Fruit fly (Drosophila melanogaster) whole organism, embryonic: Measurements from ENCODE around the gene CG5715.

ENCODE experiments used
- Asciz ChIP-seq: fragments of 200-800 bp; sonication (Bioruptor generic); optimal IDR thresholded peaks from 2 replicates; lab custom pipeline; 2017; ENCODE audit warnings: missing biosample characterization, mild to moderate bottlenecking, missing genetic modification characterization, missing genetic modification reagents
- C15 ChIP-seq: fragments of 200-800 bp; sonication (Bioruptor generic); IDR thresholded peaks from 3 replicates; pipeline ENCODE4 v1.3.6; 2022; ENCODE audit warnings: missing biosample characterization, missing genetic modification characterization
- CG11093 ChIP-seq: fragments of 200-800 bp; sonication (Bioruptor generic); IDR thresholded peaks from 3 replicates; pipeline ENCODE4 v1.3.6; 2022; ENCODE audit warnings: missing biosample characterization, missing genetic modification characterization
- CG11456 ChIP-seq: fragments of 200-800 bp; sonication (Bioruptor generic); IDR thresholded peaks from 3 replicates; pipeline ENCODE4 v1.3.6; 2022; ENCODE audit warnings: missing biosample characterization, missing genetic modification characterization
- CG13424 ChIP-seq: fragments of 200-800 bp; sonication (Bioruptor generic); optimal IDR thresholded peaks from 2 replicates; lab custom pipeline; 2019; ENCODE audit warnings: missing biosample characterization, mild to moderate bottlenecking, missing genetic modification characterization, moderate library complexity
- CG1529 ChIP-seq: fragments of 200-800 bp; sonication (Bioruptor generic); optimal IDR thresholded peaks from 3 replicates; lab custom pipeline; 2018; ENCODE audit warnings: missing biosample characterization, missing genetic modification characterization
- CG17186 ChIP-seq: fragments of 200-800 bp; sonication (Bioruptor generic); optimal IDR thresholded peaks from 3 replicates; lab custom pipeline; 2017; ENCODE audit warnings: missing biosample characterization, missing genetic modification reagents, missing genetic modification characterization
- CG17328 ChIP-seq: fragments of 200-800 bp; sonication (Bioruptor generic); IDR thresholded peaks from 2 replicates; pipeline ENCODE4 v1.3.6; 2022; ENCODE audit warnings: missing biosample characterization, missing genetic modification characterization
- CG17568 ChIP-seq: fragments of 200-800 bp; sonication (Bioruptor generic); optimal IDR thresholded peaks from 2 replicates; lab custom pipeline; 2018; ENCODE audit warnings: missing biosample characterization, mild to moderate bottlenecking, missing genetic modification characterization, moderate library complexity
- CG3847 ChIP-seq: fragments of 200-800 bp; sonication (Bioruptor generic); IDR thresholded peaks from 2 replicates; pipeline ENCODE4 v1.3.6; 2022; ENCODE audit warnings: missing biosample characterization, missing genetic modification characterization
- CG6254 ChIP-seq: fragments of 200-800 bp; sonication (Bioruptor generic); optimal IDR thresholded peaks from 3 replicates; lab custom pipeline; 2017; ENCODE audit warnings: mild to moderate bottlenecking, missing biosample characterization, missing genetic modification reagents, missing genetic modification characterization
- CG6272 ChIP-seq: fragments of 200-800 bp; sonication (Bioruptor generic); IDR thresholded peaks from 2 replicates; pipeline ENCODE4 v1.3.6; 2022; ENCODE audit warnings: missing biosample characterization, missing genetic modification characterization
- CG9215 ChIP-seq: fragments of 200-800 bp; sonication (Bioruptor generic); IDR thresholded peaks from 2 replicates; pipeline ENCODE4 v1.3.6; 2022; ENCODE audit warnings: missing biosample characterization, missing genetic modification characterization
- CG9727 ChIP-seq: fragments of 200-800 bp; sonication (Bioruptor generic); optimal IDR thresholded peaks from 3 replicates; lab custom pipeline; 2017; ENCODE audit warnings: missing biosample characterization, mild to moderate bottlenecking, missing genetic modification characterization
- CG9932 ChIP-seq: fragments of 200-800 bp; sonication (Bioruptor generic); IDR thresholded peaks from 2 replicates; pipeline ENCODE4 v1.3.6; 2022; ENCODE audit warnings: missing biosample characterization, missing genetic modification characterization
- CTCF ChIP-seq: fragments of 200-800 bp; sonication (Bioruptor generic); optimal IDR thresholded peaks from 2 replicates; lab custom pipeline; 2017; ENCODE audit warnings: missing biosample characterization, mild to moderate bottlenecking, missing genetic modification characterization, moderate library complexity
- D ChIP-seq, 2 experiments: fragments of 200-800 bp in 1 of 2; fragments of >200 bp in 1 of 2; sonication (Bioruptor generic) in 1 of 2; optimal IDR thresholded peaks; 2 replicates in 1 of 2; 3 replicates in 1 of 2; lab custom pipeline; 2017; ENCODE audit warnings: mild to moderate bottlenecking in 1 of 2, missing biosample characterization in 1 of 2, missing genetic modification characterization in 1 of 2, missing genetic modification reagents in 1 of 2
- Dll ChIP-seq: fragments of 200-800 bp; sonication (Bioruptor generic); IDR thresholded peaks from 4 replicates; pipeline ENCODE4 v1.3.6; 2022; ENCODE audit warnings: missing biosample characterization, missing genetic modification characterization; ENCODE audit not compliant: partially characterized antibody
- E2f2 ChIP-seq: fragments of 200-800 bp; sonication (Bioruptor generic); IDR thresholded peaks from 2 replicates; pipeline ENCODE4 v1.3.6; 2022; ENCODE audit warnings: missing biosample characterization, missing genetic modification characterization
- Eip74EF ChIP-seq, 2 experiments: fragments of 200-800 bp in 1 of 2; fragments of >200 bp in 1 of 2; sonication (Bioruptor generic) in 1 of 2; optimal IDR thresholded peaks; 2 replicates each; lab custom pipeline; 2017 to 2019; ENCODE audit warnings: missing biosample characterization in 2 of 2, missing genetic modification characterization in 2 of 2, mild to moderate bottlenecking in 1 of 2, moderate library complexity in 1 of 2
- Elba2 ChIP-seq: fragments of 200-800 bp; sonication (Bioruptor generic); optimal IDR thresholded peaks from 3 replicates; lab custom pipeline; 2016; ENCODE audit warnings: missing biosample characterization, missing genetic modification characterization
- Fer2 ChIP-seq: fragments of 200-800 bp; sonication (Bioruptor generic); optimal IDR thresholded peaks from 2 replicates; lab custom pipeline; 2018; ENCODE audit warnings: missing biosample characterization, mild to moderate bottlenecking, missing genetic modification characterization, moderate library complexity
- HLH4C ChIP-seq: fragments of 200-800 bp; sonication (Bioruptor generic); IDR thresholded peaks from 3 replicates; pipeline ENCODE4 v1.3.6; 2022; ENCODE audit warnings: missing biosample characterization, missing genetic modification characterization; ENCODE audit not compliant: partially characterized antibody
- HmgZ ChIP-seq: fragments of 200-800 bp; sonication (Bioruptor generic); optimal IDR thresholded peaks from 2 replicates; lab custom pipeline; 2018; ENCODE audit warnings: missing biosample characterization, mild to moderate bottlenecking, missing genetic modification characterization
- NC2α ChIP-seq: fragments of 200-800 bp; sonication (Bioruptor generic); optimal IDR thresholded peaks from 2 replicates; lab custom pipeline; 2016; ENCODE audit warnings: missing biosample characterization, missing genetic modification characterization
- Scr ChIP-seq: fragments of 200-800 bp; sonication (Bioruptor generic); IDR thresholded peaks from 2 replicates; pipeline ENCODE4 v1.3.6; 2022; ENCODE audit warnings: missing biosample characterization, missing genetic modification characterization; ENCODE audit not compliant: partially characterized antibody
- YL-1 ChIP-seq: fragments of 200-800 bp; sonication (Bioruptor generic); optimal IDR thresholded peaks from 3 replicates; lab custom pipeline; 2017; ENCODE audit warnings: missing biosample characterization, mild to moderate bottlenecking, missing genetic modification characterization
- ara ChIP-seq: fragments of 200-800 bp; sonication (Bioruptor generic); IDR thresholded peaks from 2 replicates; pipeline ENCODE4 v1.3.6; 2022; ENCODE audit warnings: missing biosample characterization, missing genetic modification characterization
- btn ChIP-seq: fragments of 200-800 bp; sonication (Bioruptor generic); optimal IDR thresholded peaks from 2 replicates; lab custom pipeline; 2016; ENCODE audit warnings: missing biosample characterization, missing genetic modification characterization
- chif ChIP-seq, 2 experiments: fragments of 200-800 bp; sonication (Bioruptor generic); optimal IDR thresholded peaks; 3 replicates each; lab custom pipeline; 2016; ENCODE audit warnings: missing biosample characterization in 2 of 2, missing genetic modification characterization in 2 of 2
- crc ChIP-seq: fragments of 200-800 bp; sonication (Bioruptor generic); optimal IDR thresholded peaks from 2 replicates; lab custom pipeline; 2016; ENCODE audit warnings: missing biosample characterization, missing genetic modification characterization
- cwo ChIP-seq: fragments of 200-800 bp; sonication (Bioruptor generic); optimal IDR thresholded peaks from 3 replicates; lab custom pipeline; 2017; ENCODE audit warnings: missing biosample characterization, missing genetic modification characterization, mild to moderate bottlenecking, moderate library complexity, missing genetic modification reagents
- disco-r ChIP-seq: fragments of 200-800 bp; sonication (Bioruptor generic); optimal IDR thresholded peaks from 2 replicates; lab custom pipeline; 2016; ENCODE audit warnings: missing biosample characterization, missing genetic modification characterization
- ftz-f1 ChIP-seq: fragments of 200-800 bp; sonication (Bioruptor generic); optimal IDR thresholded peaks from 2 replicates; lab custom pipeline; 2016; ENCODE audit warnings: missing biosample characterization, missing genetic modification characterization
- hkb ChIP-seq, 2 experiments: fragments of 200-800 bp in 1 of 2; fragments of >200 bp in 1 of 2; sonication (Bioruptor generic) in 1 of 2; IDR thresholded peaks in 1 of 2; optimal IDR thresholded peaks in 1 of 2; 2 replicates each; pipeline versions ENCODE4 v1.3.6 to Lab custom; 2017 to 2022; ENCODE audit warnings: missing biosample characterization in 1 of 2, missing genetic modification characterization in 1 of 2
- maf-S ChIP-seq: fragments of 200-800 bp; sonication (Bioruptor generic); optimal IDR thresholded peaks from 2 replicates; lab custom pipeline; 2016; ENCODE audit warnings: missing biosample characterization, missing genetic modification characterization
- otp ChIP-seq: fragments of 200-800 bp; sonication (Bioruptor generic); IDR thresholded peaks from 3 replicates; pipeline ENCODE4, ENCODE4 v1.3.6; 2022; ENCODE audit warnings: missing biosample characterization, missing genetic modification characterization
- pnt ChIP-seq: fragments of 200-800 bp; sonication (Bioruptor generic); optimal IDR thresholded peaks from 3 replicates; lab custom pipeline; 2016; ENCODE audit warnings: missing biosample characterization, missing genetic modification characterization
- psq ChIP-seq: fragments of 200-800 bp; sonication (Bioruptor generic); optimal IDR thresholded peaks from 2 replicates; lab custom pipeline; 2017; ENCODE audit warnings: missing biosample characterization, missing genetic modification characterization
- pum ChIP-seq: fragments of 200-800 bp; sonication (Bioruptor generic); optimal IDR thresholded peaks from 2 replicates; lab custom pipeline; 2016; ENCODE audit warnings: missing biosample characterization, missing genetic modification characterization
- shn ChIP-seq: fragments of 200-800 bp; sonication (Bioruptor generic); optimal IDR thresholded peaks from 3 replicates; lab custom pipeline; 2016; ENCODE audit warnings: missing biosample characterization, missing genetic modification characterization
- sr ChIP-seq: fragments of 200-800 bp; sonication (Bioruptor generic); IDR thresholded peaks from 3 replicates; pipeline ENCODE4 v1.3.6; 2022; ENCODE audit warnings: missing biosample characterization, missing genetic modification characterization
- ssp ChIP-seq: fragments of 200-800 bp; sonication (Bioruptor generic); IDR thresholded peaks from 2 replicates; pipeline ENCODE4 v1.3.6; 2022; ENCODE audit warnings: missing biosample characterization, missing genetic modification characterization
- toy ChIP-seq: fragments of 200-800 bp; sonication (Bioruptor generic); IDR thresholded peaks from 2 replicates; pipeline ENCODE4 v1.3.6; 2022; ENCODE audit warnings: missing biosample characterization, missing genetic modification characterization
- tup ChIP-seq: fragments of 200-800 bp; sonication (Bioruptor generic); optimal IDR thresholded peaks from 2 replicates; lab custom pipeline; 2016; ENCODE audit warnings: missing biosample characterization, mild to moderate bottlenecking, missing genetic modification characterization, moderate library complexity
- vnd ChIP-seq: fragments of 200-800 bp; sonication (Bioruptor generic); IDR thresholded peaks from 3 replicates; pipeline ENCODE4 v1.3.6; 2022; ENCODE audit warnings: missing biosample characterization, missing genetic modification characterization; ENCODE audit not compliant: partially characterized antibody
- wor ChIP-seq: fragments of 200-800 bp; sonication (Bioruptor generic); IDR thresholded peaks from 2 replicates; pipeline ENCODE4 v1.3.6; 2022; ENCODE audit warnings: missing biosample characterization, missing genetic modification characterization
- zfh1 ChIP-seq: fragments of 200-800 bp; sonication (Bioruptor generic); IDR thresholded peaks from 3 replicates; pipeline ENCODE4 v1.3.6; 2022; ENCODE audit warnings: missing biosample characterization, missing genetic modification characterization

Gene CG5715

dm6 chr3R:24318217-24319082 is 24.3 kb upstream of the CG5715 start, which contains the start of the genes Nab2 and BRWD3 (continued):
- no peak for TF ChIP-seq btn
- TF ChIP-seq disco-r (GFP tag; lab: Kevin White, UChicago), result no peak
- no peak for TF ChIP-seq Elba2 (GFP tag; lab: Kevin White, UChicago)
- TF ChIP-seq pum (GFP tag; lab: Kevin White, UChicago), result no peak
- no peak for TF ChIP-seq CG11093 (GFP tag; lab: Robert Waterston, UW)
- TF ChIP-seq CG9727, result peak; percentile 64
- no peak for TF ChIP-seq wor (GFP tag; lab: Robert Waterston, UW)
- TF ChIP-seq CG9932, result peak; percentile 76
- TF ChIP-seq Fer2 (tag; lab: Kevin White, UChicago), result no peak
- no peak for TF ChIP-seq CG17186 (GFP tag; lab: Kevin White, UChicago)
- TF ChIP-seq zfh1 (GFP tag; lab: Robert Waterston, UW), result 0 out of 3 replicates have a peak, but pooled peaks have one; percentile 37
- TF ChIP-seq CTCF, result no peak
- TF ChIP-seq vnd (GFP tag; lab: Robert Waterston, UW), result peak; percentile 57
- TF ChIP-seq sr, result no peak
- TF ChIP-seq C15, result no peak
- TF ChIP-seq Scr, result peak; percentile 64
- TF ChIP-seq Eip74EF (GFP tag; optimal IDR thresholded peaks at IDR 0.05; lab: Kevin White, UChicago), result no peak
- TF ChIP-seq Dll (GFP tag; lab: Robert Waterston, UW), result peak; percentile 67; the same call in 3 of the 4 replicates
- no peak for TF ChIP-seq CG1529 (GFP tag; lab: Kevin White, UChicago)
- peak; percentile 37 for TF ChIP-seq YL-1
- 0 out of 2 replicates have a peak, but pooled peaks have one; percentile 50 for TF ChIP-seq ara (GFP tag; lab: Robert Waterston, UW)
- TF ChIP-seq D (optimal IDR thresholded peaks at IDR 0.05; lab: Kevin White, UChicago), result no peak
- TF ChIP-seq D (GFP tag; optimal IDR thresholded peaks at IDR 0.05; lab: Kevin White, UChicago), result no peak
- TF ChIP-seq CG17568 (GFP tag; lab: Kevin White, UChicago), result no peak
- TF ChIP-seq CG9215 (GFP tag; lab: Robert Waterston, UW), result no peak; the same call in 1 of the 2 replicates
- TF ChIP-seq CG6272 (GFP tag; lab: Robert Waterston, UW), result 0 out of 2 replicates have a peak, but pooled peaks have one; percentile 6
- no peak for TF ChIP-seq ftz-f1 (GFP tag; lab: Kevin White, UChicago)
- peak; percentile 43 for TF ChIP-seq HLH4C
- no peak for TF ChIP-seq crc (GFP tag; lab: Kevin White, UChicago)
- peak; percentile 49; the same call in 1 of the 2 replicates for TF ChIP-seq CG17328 (GFP tag; lab: Robert Waterston, UW)
- no peak for TF ChIP-seq NC2α
- TF ChIP-seq ssp (GFP tag; lab: Robert Waterston, UW), result 0 out of 2 replicates have a peak, but pooled peaks have one; percentile 17
- no peak for TF ChIP-seq toy (GFP tag; lab: Robert Waterston, UW)
- peak; percentile 57 for TF ChIP-seq CG13424 (tag; lab: Kevin White, UChicago)
- no peak for TF ChIP-seq tup (GFP tag; lab: Kevin White, UChicago)
- TF ChIP-seq Asciz, result no peak
- no peak for TF ChIP-seq psq (GFP tag; lab: Kevin White, UChicago)
- no peak for TF ChIP-seq hkb (optimal IDR thresholded peaks at IDR 0.05; lab: Kevin White, UChicago)
- TF ChIP-seq hkb (GFP tag; IDR thresholded peaks at IDR 0.05; lab: Robert Waterston, UW), result 0 out of 2 replicates have a peak, but pooled peaks have one; percentile 37
- TF ChIP-seq CG11456 (GFP tag; lab: Robert Waterston, UW), result peak; percentile 51; the same call in 2 of the 3 replicates
- TF ChIP-seq shn (GFP tag; lab: Kevin White, UChicago), result no peak
- no peak for TF ChIP-seq CG6254 (GFP tag; lab: Kevin White, UChicago)
- no peak for TF ChIP-seq cwo
- TF ChIP-seq pnt (GFP tag; lab: Kevin White, UChicago), result no peak
- TF ChIP-seq CG3847 (GFP tag; lab: Robert Waterston, UW), result peak; percentile 52; the same call in 1 of the 2 replicates
- peak in 1 of 2 experiments; percentile 6 for TF ChIP-seq chif (GFP tag; optimal IDR thresholded peaks at IDR 0.05; lab: Kevin White, UChicago)
- peak; percentile 4 for TF ChIP-seq HmgZ (tag; lab: Kevin White, UChicago)
- TF ChIP-seq otp (GFP tag; lab: Robert Waterston, UW), result no peak
- no peak for TF ChIP-seq maf-S (GFP tag; lab: Kevin White, UChicago)
- peak; percentile 57 for TF ChIP-seq E2f2 (GFP tag; lab: Robert Waterston, UW)
